Worm (Caenorhabditis elegans) whole organism, young adult: ENCODE data around the gene flp-14.

Experiments used
- B0035.1 ChIP-seq: sonication (generic microtip); optimal IDR thresholded peaks from 2 replicates; lab custom pipeline; 2016; ENCODE audit warnings: missing genetic modification characterization, mild to moderate bottlenecking, missing compliant biosample characterization, missing genotype, missing genetic modification reagents
- B0336.3 ChIP-seq: fragments of 200-800 bp; sonication (Bioruptor generic); IDR thresholded peaks from 2 replicates; pipeline ENCODE4 v1.3.6; 2022; ENCODE audit warnings: missing genetic modification characterization, missing compliant biosample characterization
- C17E4.6 ChIP-seq: fragments of 200-800 bp; sonication (Bioruptor generic); IDR thresholded peaks from 2 replicates; pipeline ENCODE4 v1.3.6; 2022; ENCODE audit warnings: missing genetic modification reagents, missing genetic modification characterization, missing compliant biosample characterization
- D2030.7 ChIP-seq: fragments of 200-800 bp; sonication (Bioruptor generic); IDR thresholded peaks from 2 replicates; pipeline ENCODE4 v1.3.6; 2022; ENCODE audit warnings: missing genetic modification reagents, missing genetic modification characterization, missing compliant biosample characterization
- F10E7.11 ChIP-seq: sonication (generic microtip); optimal IDR thresholded peaks from 2 replicates; lab custom pipeline; 2017; ENCODE audit warnings: mild to moderate bottlenecking, missing genetic modification characterization, moderate library complexity, missing compliant biosample characterization
- F22D6.2 ChIP-seq: sonication (generic microtip); optimal IDR thresholded peaks from 2 replicates; lab custom pipeline; 2016; ENCODE audit warnings: mild to moderate bottlenecking, missing genetic modification characterization, missing compliant biosample characterization
- F37B4.10 ChIP-seq: fragments of 200-800 bp; sonication (Bioruptor generic); IDR thresholded peaks from 2 replicates; pipeline ENCODE4 v1.3.6; 2022; ENCODE audit warnings: missing genetic modification characterization, missing compliant biosample characterization
- F39B2.1 ChIP-seq: fragments of 200-800 bp; sonication (Bioruptor generic); IDR thresholded peaks from 2 replicates; pipeline ENCODE4 v1.3.6; 2022; ENCODE audit warnings: missing genetic modification reagents, missing genetic modification characterization, missing compliant biosample characterization
- F55B11.4 ChIP-seq: sonication (generic microtip); optimal IDR thresholded peaks from 2 replicates; lab custom pipeline; 2016; ENCODE audit warnings: missing compliant biosample characterization, missing genetic modification characterization, borderline replicate concordance; ENCODE audit not compliant: insufficient read depth
- K11D2.4 ChIP-seq: fragments of 200-800 bp; sonication (Bioruptor generic); IDR thresholded peaks from 2 replicates; pipeline ENCODE4 v1.3.6; 2022; ENCODE audit warnings: missing genetic modification reagents, missing genetic modification characterization, missing compliant biosample characterization
- Y53F4B.3 ChIP-seq: fragments of 200-800 bp; sonication (Bioruptor generic); IDR thresholded peaks from 2 replicates; pipeline ENCODE4 v1.3.6; 2022; ENCODE audit warnings: missing genetic modification reagents, missing genetic modification characterization, missing compliant biosample characterization
- Y67H2A.10 ChIP-seq: fragments of 200-800 bp; sonication (Bioruptor generic); conservative IDR thresholded peaks from 2 replicates; pipeline ENCODE4 v1.3.6; 2022; ENCODE audit warnings: missing genetic modification reagents, missing genetic modification characterization, missing compliant biosample characterization
- Y79H2A.3 ChIP-seq: fragments of 200-800 bp; sonication (Bioruptor generic); conservative IDR thresholded peaks from 2 replicates; pipeline ENCODE4 v1.3.6; 2022; ENCODE audit warnings: missing genetic modification reagents, missing genetic modification characterization, missing compliant biosample characterization
- akir-1 ChIP-seq: fragments of 200-800 bp; sonication (Bioruptor generic); optimal IDR thresholded peaks from 2 replicates; lab custom pipeline; 2018; ENCODE audit warnings: mild to moderate bottlenecking, missing genetic modification characterization, moderate library complexity, missing compliant biosample characterization
- aptf-3 ChIP-seq: fragments of 200-800 bp; sonication (Bioruptor generic); IDR thresholded peaks from 2 replicates; pipeline ENCODE4 v1.3.6; 2022; ENCODE audit warnings: missing genetic modification characterization, missing compliant biosample characterization
- attf-3 ChIP-seq: fragments of 200-800 bp; sonication (Bioruptor generic); conservative IDR thresholded peaks from 2 replicates; pipeline ENCODE4 v1.3.6; 2022; ENCODE audit warnings: missing genetic modification reagents, missing genetic modification characterization, missing compliant biosample characterization
- bed-1 ChIP-seq: fragments of 200-800 bp; sonication (Bioruptor generic); IDR thresholded peaks from 2 replicates; pipeline ENCODE4 v1.3.6; 2022; ENCODE audit warnings: missing genetic modification reagents, missing genetic modification characterization, missing compliant biosample characterization
- ccch-3 ChIP-seq: fragments of 200-800 bp; sonication (Bioruptor generic); optimal IDR thresholded peaks from 2 replicates; lab custom pipeline; 2018; ENCODE audit warnings: mild to moderate bottlenecking, missing genetic modification characterization, missing compliant biosample characterization
- ceh-40 ChIP-seq: fragments of 200-800 bp; sonication (Bioruptor generic); IDR thresholded peaks from 2 replicates; pipeline ENCODE4 v1.3.6; 2022; ENCODE audit warnings: missing genetic modification characterization, missing compliant biosample characterization
- ceh-91 ChIP-seq: fragments of 200-800 bp; sonication (Bioruptor generic); IDR thresholded peaks from 2 replicates; pipeline ENCODE4 v1.3.6; 2022; ENCODE audit warnings: missing genetic modification reagents, missing genetic modification characterization, missing compliant biosample characterization
- chd-7 ChIP-seq: sonication (generic microtip); optimal IDR thresholded peaks from 2 replicates; lab custom pipeline; 2016; ENCODE audit warnings: mild to moderate bottlenecking, missing genetic modification characterization, moderate library complexity, missing compliant biosample characterization
- egrh-3 ChIP-seq: fragments of 200-800 bp; sonication (Bioruptor generic); IDR thresholded peaks from 2 replicates; pipeline ENCODE4 v1.3.6; 2022; ENCODE audit warnings: missing genetic modification reagents, missing genetic modification characterization, missing compliant biosample characterization
- ekl-4 ChIP-seq: fragments of 200-800 bp; sonication (Bioruptor generic); IDR thresholded peaks from 2 replicates; pipeline ENCODE4 v1.3.6; 2022; ENCODE audit warnings: missing genetic modification reagents, missing genetic modification characterization, missing compliant biosample characterization
- gei-17 ChIP-seq: fragments of 200-800 bp; sonication (Bioruptor generic); optimal IDR thresholded peaks from 2 replicates; lab custom pipeline; 2018; ENCODE audit warnings: mild to moderate bottlenecking, missing genetic modification characterization, missing compliant biosample characterization
- hlh-12 ChIP-seq: sonication (generic microtip); optimal IDR thresholded peaks from 2 replicates; lab custom pipeline; 2016; ENCODE audit warnings: missing genetic modification characterization, missing compliant biosample characterization
- hmg-20 ChIP-seq: fragments of 200-800 bp; sonication (Bioruptor generic); IDR thresholded peaks from 2 replicates; pipeline ENCODE4 v1.3.6; 2022; ENCODE audit warnings: missing genetic modification reagents, missing genetic modification characterization, missing compliant biosample characterization
- hsf-1 ChIP-seq: fragments of 200-800 bp; sonication (Bioruptor generic); IDR thresholded peaks from 2 replicates; pipeline ENCODE4 v1.3.6; 2022; ENCODE audit warnings: missing genetic modification reagents, missing genetic modification characterization, missing compliant biosample characterization
- lag-1 ChIP-seq: fragments of 200-800 bp; sonication (Bioruptor generic); IDR thresholded peaks from 2 replicates; pipeline ENCODE4 v1.3.6; 2022; ENCODE audit warnings: missing genetic modification reagents, missing genetic modification characterization, missing compliant biosample characterization
- let-607 ChIP-seq, 2 experiments: fragments of 200-800 bp in 1 of 2; sonication (Bioruptor generic) in 1 of 2; sonication (generic microtip) in 1 of 2; optimal IDR thresholded peaks; 2 replicates each; lab custom pipeline; 2016 to 2018; ENCODE audit warnings: mild to moderate bottlenecking in 2 of 2, missing compliant biosample characterization in 2 of 2, missing genetic modification characterization in 2 of 2, moderate library complexity in 2 of 2, missing genotype in 1 of 2
- lin-26 ChIP-seq: fragments of 200-800 bp; sonication (Bioruptor generic); IDR thresholded peaks from 2 replicates; pipeline ENCODE4 v1.3.6; 2022; ENCODE audit warnings: missing genetic modification reagents, missing genetic modification characterization, missing compliant biosample characterization
- madf-10 ChIP-seq: sonication (generic microtip); optimal IDR thresholded peaks from 2 replicates; lab custom pipeline; 2016; ENCODE audit warnings: mild to moderate bottlenecking, missing genetic modification characterization, missing compliant biosample characterization
- mcd-1 ChIP-seq: fragments of 200-800 bp; sonication (Bioruptor generic); IDR thresholded peaks from 2 replicates; pipeline ENCODE4 v1.3.6; 2022; ENCODE audit warnings: missing genetic modification reagents, missing genetic modification characterization, missing compliant biosample characterization
- nfya-1 ChIP-seq: sonication (generic microtip); optimal IDR thresholded peaks from 2 replicates; lab custom pipeline; 2017; ENCODE audit warnings: antibody characterized with exemption, missing compliant biosample characterization, missing genetic modification characterization, borderline replicate concordance; ENCODE audit not compliant: insufficient read depth
- nfya-2 ChIP-seq: fragments of 200-800 bp; sonication (Bioruptor generic); IDR thresholded peaks from 2 replicates; pipeline ENCODE4 v1.3.6; 2022; ENCODE audit warnings: missing genetic modification reagents, missing genetic modification characterization, missing compliant biosample characterization
- nhr-179 ChIP-seq: sonication (generic microtip); optimal IDR thresholded peaks from 2 replicates; lab custom pipeline; 2016; ENCODE audit warnings: mild to moderate bottlenecking, missing genetic modification characterization, missing compliant biosample characterization
- nhr-27 ChIP-seq: fragments of 200-800 bp; sonication (Bioruptor generic); optimal IDR thresholded peaks from 2 replicates; lab custom pipeline; 2018; ENCODE audit warnings: mild to moderate bottlenecking, missing genetic modification characterization, moderate library complexity, missing compliant biosample characterization
- rec-8 ChIP-seq, 2 experiments: sonication (generic microtip); optimal IDR thresholded peaks; 2 replicates each; lab custom pipeline; 2016; ENCODE audit warnings: mild to moderate bottlenecking in 2 of 2, missing genetic modification characterization in 2 of 2, missing genetic modification reagents in 2 of 2, missing genotype in 2 of 2, missing biosample characterization in 1 of 2, missing compliant biosample characterization in 1 of 2, moderate library complexity in 1 of 2
- repo-1 ChIP-seq: sonication (generic microtip); optimal IDR thresholded peaks from 2 replicates; lab custom pipeline; 2017; ENCODE audit warnings: mild to moderate bottlenecking, missing genetic modification characterization, missing compliant biosample characterization
- rpc-1 ChIP-seq, 2 experiments: fragments of 150-350 bp in 1 of 2; sonication (generic microtip) in 1 of 2; optimal IDR thresholded peaks; 2 replicates each; lab custom pipeline; 2014 to 2018; ENCODE audit warnings: missing biosample characterization in 1 of 2, missing genetic modification characterization in 1 of 2, missing genetic modification reagents in 1 of 2, missing genotype in 1 of 2
- sdz-38 ChIP-seq: sonication (generic microtip); optimal IDR thresholded peaks from 2 replicates; lab custom pipeline; 2016; ENCODE audit warnings: missing genotype, missing genetic modification characterization, missing compliant biosample characterization
- somi-1 ChIP-seq: fragments of 200-800 bp; sonication (Bioruptor generic); optimal IDR thresholded peaks from 2 replicates; lab custom pipeline; 2018; ENCODE audit warnings: mild to moderate bottlenecking, missing genetic modification characterization, missing compliant biosample characterization
- sptf-2 ChIP-seq: fragments of 200-800 bp; sonication (Bioruptor generic); optimal IDR thresholded peaks from 2 replicates; lab custom pipeline; 2018; ENCODE audit warnings: mild to moderate bottlenecking, missing genetic modification characterization, missing compliant biosample characterization
- tbx-9 ChIP-seq: sonication (generic microtip); optimal IDR thresholded peaks from 2 replicates; lab custom pipeline; 2016; ENCODE audit warnings: borderline replicate concordance, missing genetic modification characterization, inconsistent platforms, missing compliant biosample characterization
- tlf-1 ChIP-seq: fragments of 200-800 bp; sonication (Bioruptor generic); optimal IDR thresholded peaks from 2 replicates; lab custom pipeline; 2018; ENCODE audit warnings: mild to moderate bottlenecking, missing genetic modification characterization, missing compliant biosample characterization
- unc-130 ChIP-seq: sonication (generic microtip); optimal IDR thresholded peaks from 2 replicates; lab custom pipeline; 2016; ENCODE audit warnings: missing genetic modification reagents, missing genetic modification characterization, missing compliant biosample characterization
- unc-62 ChIP-seq: fragments of 150-350 bp; optimal IDR thresholded peaks from 2 replicates; lab custom pipeline; 2014; ENCODE audit warnings: missing biosample characterization, missing genetic modification reagents, missing genetic modification characterization
- xnd-1 ChIP-seq: sonication (generic microtip); optimal IDR thresholded peaks from 2 replicates; lab custom pipeline; 2016; ENCODE audit warnings: missing genotype, missing genetic modification reagents, missing genetic modification characterization, missing compliant biosample characterization
- ztf-28 ChIP-seq: fragments of 200-800 bp; sonication (Bioruptor generic); IDR thresholded peaks from 2 replicates; pipeline ENCODE4 v1.3.6; 2022; ENCODE audit warnings: missing genetic modification reagents, missing genetic modification characterization, missing compliant biosample characterization

Gene flp-14

DNA sequence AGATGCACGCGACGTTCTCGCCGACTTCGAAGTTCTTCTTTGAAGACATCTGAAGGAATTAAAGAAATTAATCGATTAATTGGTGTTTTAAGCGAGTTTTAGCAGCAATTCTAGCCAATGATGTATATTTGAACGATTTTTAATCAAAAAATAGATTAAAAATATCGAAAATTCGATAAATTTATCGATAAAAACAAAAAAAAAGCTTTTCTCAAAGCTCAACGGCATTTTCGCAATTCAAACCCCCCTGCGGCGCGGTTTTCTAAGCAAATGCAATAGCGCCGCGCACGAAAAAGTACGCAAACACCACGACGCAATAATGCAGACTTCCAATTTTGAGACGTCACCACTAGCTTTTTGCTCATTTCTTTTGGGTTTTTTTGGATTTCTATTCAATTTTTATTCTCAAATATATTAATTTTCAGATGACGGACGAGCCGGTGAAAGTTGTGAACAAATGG lies 35.7 kb upstream of the flp-14 start, which contains the start of the genes mrg-1 and spcs-2 (continued):
- peak in 1 of 2 experiments; percentile 49 for TF ChIP-seq let-607 (tag; optimal IDR thresholded peaks at IDR 0.05; lab: Kevin White, UChicago)
- peak; percentile 60 for TF ChIP-seq egrh-3 (GFP tag; lab: Robert Waterston, UW)
- no peak for TF ChIP-seq F37B4.10 (GFP tag; lab: Robert Waterston, UW)
- TF ChIP-seq ztf-28 (GFP tag; lab: Robert Waterston, UW), result peak; percentile 71; the same call in 1 of the 2 replicates
- peak; percentile 78 for TF ChIP-seq ceh-91 (GFP tag; lab: Robert Waterston, UW)
- TF ChIP-seq D2030.7 (GFP tag; lab: Robert Waterston, UW), result peak; percentile 90
- peak; percentile 59; the same call in 1 of the 2 replicates for TF ChIP-seq attf-3 (GFP tag; lab: Robert Waterston, UW)
- TF ChIP-seq F10E7.11, result no peak
- peak; percentile 76 for TF ChIP-seq ekl-4 (GFP tag; lab: Robert Waterston, UW)
- TF ChIP-seq repo-1 (tag; lab: Kevin White, UChicago), result no peak
- no peak for TF ChIP-seq lag-1
- peak; percentile 82 for TF ChIP-seq K11D2.4 (GFP tag; lab: Robert Waterston, UW)
- TF ChIP-seq F22D6.2, result no peak
- no peak for TF ChIP-seq tbx-9 (tag; lab: Kevin White, UChicago)
- TF ChIP-seq xnd-1 (tag; lab: Kevin White, UChicago), result peak; percentile 57
- peak; percentile 81 for TF ChIP-seq B0336.3 (GFP tag; lab: Robert Waterston, UW)
- no peak for TF ChIP-seq ceh-40 (GFP tag; lab: Robert Waterston, UW)
- TF ChIP-seq F39B2.1 (GFP tag; lab: Robert Waterston, UW), result no peak
- peak; percentile 1 for TF ChIP-seq B0035.1 (tag; lab: Kevin White, UChicago)
- TF ChIP-seq Y53F4B.3 (GFP tag; lab: Robert Waterston, UW), result no peak
- no peak for TF ChIP-seq unc-62 (GFP tag; lab: Kevin White, UChicago)
- peak; percentile 81 for TF ChIP-seq tlf-1
- TF ChIP-seq F55B11.4 (tag; lab: Kevin White, UChicago), result no peak
- peak; percentile 87 for TF ChIP-seq mcd-1 (GFP tag; lab: Robert Waterston, UW)
- TF ChIP-seq sptf-2 (GFP tag; lab: Kevin White, UChicago), result no peak
- TF ChIP-seq gei-17 (GFP tag; lab: Kevin White, UChicago), result no peak
- TF ChIP-seq rpc-1 (optimal IDR thresholded peaks at IDR 0.05; lab: Kevin White, UChicago), result peak; percentile 44
- TF ChIP-seq rpc-1 (tag; optimal IDR thresholded peaks at IDR 0.05; lab: Kevin White, UChicago), result peak; percentile 3
- no peak for TF ChIP-seq bed-1
- peak; percentile 60 for TF ChIP-seq unc-130 (GFP tag; lab: Kevin White, UChicago)
- no peak for TF ChIP-seq nhr-179 (tag; lab: Kevin White, UChicago)
- no peak for TF ChIP-seq hlh-12
- peak; percentile 82 for TF ChIP-seq C17E4.6 (GFP tag; lab: Robert Waterston, UW)
- no peak for TF ChIP-seq aptf-3 (GFP tag; lab: Robert Waterston, UW)
- TF ChIP-seq lin-26 (GFP tag; lab: Robert Waterston, UW), result peak; percentile 48; the same call in 1 of the 2 replicates
- peak; percentile 68 for TF ChIP-seq madf-10
- TF ChIP-seq chd-7, result no peak
- no peak for TF ChIP-seq hsf-1 (GFP tag; lab: Robert Waterston, UW)
- no peak for TF ChIP-seq ccch-3
- TF ChIP-seq nfya-2 (GFP tag; lab: Robert Waterston, UW), result no peak
- TF ChIP-seq Y67H2A.10 (GFP tag; lab: Robert Waterston, UW), result no peak
- no peak for TF ChIP-seq sdz-38 (tag; lab: Kevin White, UChicago)
- no peak for TF ChIP-seq akir-1 (GFP tag; lab: Kevin White, UChicago)
- no peak for TF ChIP-seq nhr-27 (tag; lab: Kevin White, UChicago)
- TF ChIP-seq hmg-20 (GFP tag; lab: Robert Waterston, UW), result 0 out of 2 replicates have a peak, but pooled peaks have one; percentile 13
- TF ChIP-seq nfya-1, result no peak
- 0 out of 2 replicates have a peak, but pooled peaks have one; percentile 34 for TF ChIP-seq Y79H2A.3
- peak in 1 of 2 experiments; percentile 32 for TF ChIP-seq rec-8 (tag; optimal IDR thresholded peaks at IDR 0.05; lab: Kevin White, UChicago)
- no peak for TF ChIP-seq somi-1 (GFP tag; lab: Kevin White, UChicago)
